Fruit fly (Drosophila melanogaster): ENCODE measurements around the gene CG4186.

Gene CG4186

DNA sequence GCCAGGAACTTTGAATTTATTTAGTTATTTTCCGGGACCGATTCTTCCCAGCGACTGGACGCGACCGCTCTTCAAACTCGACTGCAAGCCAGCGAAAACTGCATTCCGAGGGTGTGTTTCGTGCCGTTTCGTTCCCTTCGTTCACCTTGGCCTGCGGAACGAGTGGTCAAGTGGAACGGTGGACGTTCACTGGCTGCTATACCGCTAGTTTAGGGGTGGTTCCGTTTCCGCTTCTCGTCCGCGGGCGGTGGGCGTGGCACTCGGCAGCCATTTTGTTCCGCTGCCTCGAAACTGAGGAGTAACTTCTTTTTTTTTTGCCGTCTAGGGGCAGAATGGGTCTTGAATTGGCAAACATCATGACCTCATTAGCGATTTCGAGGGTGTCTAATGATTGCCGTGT lies 23.3 kb downstream of the CG4186 start, which contains the start of gene Six4 (continued):
- TF ChIP-seq CG11696 (GFP tag; IDR thresholded peaks at IDR 0.05), result no peak
- no peak for TF ChIP-seq Hmx (GFP tag; optimal IDR thresholded peaks at IDR 0.05)
- no peak for TF ChIP-seq CG6765 (GFP tag; optimal IDR thresholded peaks at IDR 0.05)
- TF ChIP-seq tll (GFP tag; optimal IDR thresholded peaks at IDR 0.05), result peak in 1 of 2 experiments; percentile 2
- TF ChIP-seq ase (GFP tag; IDR thresholded peaks at IDR 0.05), result no peak
- no peak for TF ChIP-seq HLH3B (GFP tag; IDR thresholded peaks at IDR 0.05)
- no peak for TF ChIP-seq Adf1 (GFP tag; IDR thresholded peaks at IDR 0.05)
- TF ChIP-seq so (GFP tag; IDR thresholded peaks at IDR 0.05), result peak; percentile 64; the same call in 1 of the 3 replicates
- TF ChIP-seq CG16863 (GFP tag; optimal IDR thresholded peaks at IDR 0.05), result no peak
- TF ChIP-seq dmrt11E (tag; optimal IDR thresholded peaks at IDR 0.05), result peak; percentile 20
- no peak for TF ChIP-seq Stat92E (GFP tag; optimal IDR thresholded peaks at IDR 0.05)
- TF ChIP-seq Sry-β (GFP tag; optimal IDR thresholded peaks at IDR 0.05), result no peak
- TF ChIP-seq Ets65A (GFP tag), result peak; percentile 41
- peak; percentile 40 for TF ChIP-seq CG8924 (tag; optimal IDR thresholded peaks at IDR 0.05)
- TF ChIP-seq bowl (GFP tag; IDR thresholded peaks at IDR 0.05), result no peak
- no peak for TF ChIP-seq row (GFP tag; IDR thresholded peaks at IDR 0.05)
- TF ChIP-seq Mrtf (GFP tag; IDR thresholded peaks at IDR 0.05), result 0 out of 3 replicates have a peak, but pooled peaks have one; percentile 34
- 0 out of 2 replicates have a peak, but pooled peaks have one; percentile 44 for TF ChIP-seq Nf-YA (GFP tag; IDR thresholded peaks at IDR 0.05)
- no peak for TF ChIP-seq sima (GFP tag; optimal IDR thresholded peaks at IDR 0.05)
- peak; percentile 5 for TF ChIP-seq CoRest (tag; optimal IDR thresholded peaks at IDR 0.05)
- TF ChIP-seq CG18476 (GFP tag; optimal IDR thresholded peaks at IDR 0.05), result no peak

DNA sequence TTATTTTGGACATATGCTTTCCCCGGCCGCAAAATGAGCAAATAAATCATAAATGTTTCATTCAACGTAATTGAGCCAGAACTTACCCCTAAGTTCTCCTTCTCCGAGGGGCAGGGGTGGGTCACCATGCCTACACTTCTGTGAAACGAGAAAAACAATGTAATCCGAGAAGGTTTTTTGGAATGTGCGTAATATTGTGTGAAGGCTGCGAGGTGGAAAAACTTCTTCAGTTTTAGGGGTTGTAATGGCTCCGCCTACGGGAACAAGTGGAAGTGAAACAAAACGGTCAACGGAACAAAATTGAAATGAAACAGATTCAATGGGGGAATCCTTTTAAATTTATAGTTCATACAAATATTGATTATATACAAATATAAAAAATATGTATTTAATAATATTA lies 27.4 kb downstream of the CG4186 start:
- TF ChIP-seq nerfin-1 (tag; optimal IDR thresholded peaks at IDR 0.05) (peak; percentile 28), ewg (GFP tag; optimal IDR thresholded peaks at IDR 0.05) (no peak), Nf-YB (GFP tag; optimal IDR thresholded peaks at IDR 0.05) (peak; percentile 86), Jarid2 (GFP tag; optimal IDR thresholded peaks at IDR 0.05) (peak; percentile 3), CTCF (GFP tag; optimal IDR thresholded peaks at IDR 0.05) (no peak), Nf-YC (tag; optimal IDR thresholded peaks at IDR 0.05) (peak; percentile 91), Six4 (GFP tag; optimal IDR thresholded peaks at IDR 0.05) (peak; percentile 39), pros (GFP tag; optimal IDR thresholded peaks at IDR 0.05) (peak; percentile 70), fru (optimal IDR thresholded peaks at IDR 0.05) (no peak), klu (GFP tag; IDR thresholded peaks at IDR 0.05) (no peak), pfk (GFP tag; optimal IDR thresholded peaks at IDR 0.05) (peak; percentile 98), nerfin-2 (GFP tag; IDR thresholded peaks at IDR 0.05; ENCODE audit: partially characterized antibody) (no peak), seq (GFP tag; IDR thresholded peaks at IDR 0.05) (peak; percentile 68; the same call in 1 of the 2 replicates), zf30C (GFP tag; optimal IDR thresholded peaks at IDR 0.05) (peak; percentile 12), unpg (GFP tag; optimal IDR thresholded peaks at IDR 0.05) (no peak), CG11723 (GFP tag; optimal IDR thresholded peaks at IDR 0.05) (no peak)

DNA sequence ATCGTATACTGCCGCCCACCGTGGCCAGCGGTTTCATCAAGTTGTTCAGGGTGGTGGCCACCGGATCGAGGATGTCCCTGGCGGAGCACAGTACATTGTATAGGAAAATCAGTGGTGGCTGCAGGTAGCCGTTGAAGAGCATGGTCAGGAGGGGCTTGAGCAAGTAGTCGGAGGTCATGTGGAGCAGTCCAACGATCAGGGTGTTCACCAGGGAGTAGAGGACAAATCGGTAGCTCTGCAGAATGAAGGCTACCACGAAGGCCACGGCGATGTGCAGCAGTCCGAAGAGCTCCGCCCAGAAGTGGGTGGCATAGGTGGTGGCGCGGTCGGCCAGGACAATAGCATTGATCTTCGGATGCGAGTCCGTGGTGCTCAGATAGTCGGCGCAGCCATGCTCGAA lies 28.0 kb downstream of the CG4186 start:
- TF ChIP-seq CG6175 (GFP tag; IDR thresholded peaks at IDR 0.05) (0 out of 3 replicates have a peak, but pooled peaks have one; percentile 20), CG5953 (GFP tag; IDR thresholded peaks at IDR 0.05) (0 out of 2 replicates have a peak, but pooled peaks have one; percentile 11), Dbx (GFP tag; IDR thresholded peaks at IDR 0.05) (0 out of 3 replicates have a peak, but pooled peaks have one; percentile 13), CG11398 (GFP tag; optimal IDR thresholded peaks at IDR 0.05) (no peak), Ets65A (GFP tag) (peak; percentile 93), CG34376 (GFP tag; optimal IDR thresholded peaks at IDR 0.05) (no peak), sens (GFP tag) (peak; percentile 11), Med (GFP tag) (peak; percentile 44)
